Worm (Caenorhabditis elegans) whole organism, young adult: ENCODE data around the gene ZK112.4.

Source experiments
- F22D6.2 ChIP-seq: sonication (generic microtip); optimal IDR thresholded peaks from 2 replicates; lab custom pipeline; 2016; ENCODE audit warnings: mild to moderate bottlenecking, missing genetic modification characterization, missing compliant biosample characterization
- F37B4.10 ChIP-seq: fragments of 200-800 bp; sonication (Bioruptor generic); IDR thresholded peaks from 2 replicates; pipeline ENCODE4 v1.3.6; 2022; ENCODE audit warnings: missing genetic modification characterization, missing compliant biosample characterization
- F57A8.1 ChIP-seq: fragments of 200-800 bp; sonication (Bioruptor generic); optimal IDR thresholded peaks from 2 replicates; lab custom pipeline; 2018; ENCODE audit warnings: mild to moderate bottlenecking, missing genetic modification characterization, moderate library complexity, missing compliant biosample characterization
- F57C9.4 ChIP-seq: sonication (generic microtip); optimal IDR thresholded peaks from 2 replicates; lab custom pipeline; 2017; ENCODE audit warnings: mild to moderate bottlenecking, missing genetic modification characterization, missing compliant biosample characterization
- K12H6.12 ChIP-seq: fragments of 200-800 bp; sonication (Bioruptor generic); optimal IDR thresholded peaks from 2 replicates; lab custom pipeline; 2018; ENCODE audit warnings: mild to moderate bottlenecking, missing genetic modification characterization, missing compliant biosample characterization
- Y53G8AR.9 ChIP-seq: fragments of 200-800 bp; sonication (Bioruptor generic); conservative IDR thresholded peaks from 2 replicates; pipeline ENCODE4 v1.3.6; 2022; ENCODE audit warnings: missing genetic modification reagents, missing genetic modification characterization, missing compliant biosample characterization
- Y56A3A.18 ChIP-seq: fragments of 200-800 bp; sonication (Bioruptor generic); IDR thresholded peaks from 2 replicates; pipeline ENCODE4 v1.3.6; 2022; ENCODE audit warnings: missing genetic modification reagents, missing genetic modification characterization, missing compliant biosample characterization
- Y67H2A.10 ChIP-seq: fragments of 200-800 bp; sonication (Bioruptor generic); conservative IDR thresholded peaks from 2 replicates; pipeline ENCODE4 v1.3.6; 2022; ENCODE audit warnings: missing genetic modification reagents, missing genetic modification characterization, missing compliant biosample characterization
- aptf-3 ChIP-seq: fragments of 200-800 bp; sonication (Bioruptor generic); IDR thresholded peaks from 2 replicates; pipeline ENCODE4 v1.3.6; 2022; ENCODE audit warnings: missing genetic modification characterization, missing compliant biosample characterization
- attf-3 ChIP-seq: fragments of 200-800 bp; sonication (Bioruptor generic); conservative IDR thresholded peaks from 2 replicates; pipeline ENCODE4 v1.3.6; 2022; ENCODE audit warnings: missing genetic modification reagents, missing genetic modification characterization, missing compliant biosample characterization
- attf-5 ChIP-seq: fragments of 200-800 bp; sonication (Bioruptor generic); optimal IDR thresholded peaks from 2 replicates; lab custom pipeline; 2018; ENCODE audit warnings: mild to moderate bottlenecking, missing genetic modification characterization, missing compliant biosample characterization
- bed-2 ChIP-seq: fragments of 200-800 bp; sonication (Bioruptor generic); IDR thresholded peaks from 2 replicates; pipeline ENCODE4 v1.3.6; 2022; ENCODE audit warnings: missing genetic modification reagents, missing genetic modification characterization, missing compliant biosample characterization
- ccch-3 ChIP-seq: fragments of 200-800 bp; sonication (Bioruptor generic); optimal IDR thresholded peaks from 2 replicates; lab custom pipeline; 2018; ENCODE audit warnings: mild to moderate bottlenecking, missing genetic modification characterization, missing compliant biosample characterization
- cebp-1 ChIP-seq, 2 experiments: fragments of 200-800 bp in 1 of 2; sonication (Bioruptor generic) in 1 of 2; sonication (generic microtip) in 1 of 2; IDR thresholded peaks in 1 of 2; optimal IDR thresholded peaks in 1 of 2; 2 replicates each; pipeline versions ENCODE4 v1.3.6 to Lab custom; 2017 to 2022; ENCODE audit warnings: missing compliant biosample characterization in 2 of 2, missing genetic modification characterization in 2 of 2, mild to moderate bottlenecking in 1 of 2, missing genetic modification reagents in 1 of 2, moderate library complexity in 1 of 2
- ceh-27 ChIP-seq: fragments of 200-800 bp; sonication (Bioruptor generic); optimal IDR thresholded peaks from 2 replicates; lab custom pipeline; 2018; ENCODE audit warnings: mild to moderate bottlenecking, missing genetic modification characterization, moderate library complexity, missing compliant biosample characterization
- ceh-40 ChIP-seq: fragments of 200-800 bp; sonication (Bioruptor generic); IDR thresholded peaks from 2 replicates; pipeline ENCODE4 v1.3.6; 2022; ENCODE audit warnings: missing genetic modification characterization, missing compliant biosample characterization
- chd-7 ChIP-seq: sonication (generic microtip); optimal IDR thresholded peaks from 2 replicates; lab custom pipeline; 2016; ENCODE audit warnings: mild to moderate bottlenecking, missing genetic modification characterization, moderate library complexity, missing compliant biosample characterization
- dox-1 ChIP-seq: fragments of 200-800 bp; sonication (Bioruptor generic); IDR thresholded peaks from 2 replicates; pipeline ENCODE4 v1.3.6; 2022; ENCODE audit warnings: missing genetic modification reagents, missing genetic modification characterization, missing compliant biosample characterization
- dpff-1 ChIP-seq: sonication (generic microtip); optimal IDR thresholded peaks from 2 replicates; lab custom pipeline; 2017; ENCODE audit warnings: mild to moderate bottlenecking, missing genetic modification characterization, missing compliant biosample characterization
- ekl-4 ChIP-seq: fragments of 200-800 bp; sonication (Bioruptor generic); IDR thresholded peaks from 2 replicates; pipeline ENCODE4 v1.3.6; 2022; ENCODE audit warnings: missing genetic modification reagents, missing genetic modification characterization, missing compliant biosample characterization
- ets-4 ChIP-seq: fragments of 200-800 bp; sonication (Bioruptor generic); optimal IDR thresholded peaks from 2 replicates; lab custom pipeline; 2018; ENCODE audit warnings: mild to moderate bottlenecking, missing genetic modification characterization, missing compliant biosample characterization
- gei-17 ChIP-seq: fragments of 200-800 bp; sonication (Bioruptor generic); optimal IDR thresholded peaks from 2 replicates; lab custom pipeline; 2018; ENCODE audit warnings: mild to moderate bottlenecking, missing genetic modification characterization, missing compliant biosample characterization
- hlh-26 ChIP-seq: fragments of 200-800 bp; sonication (Bioruptor generic); conservative IDR thresholded peaks from 2 replicates; pipeline ENCODE4 v1.3.6; 2022; ENCODE audit warnings: missing genetic modification reagents, missing genetic modification characterization, missing compliant biosample characterization
- hmg-1.2 ChIP-seq: fragments of 200-800 bp; sonication (Bioruptor generic); IDR thresholded peaks from 2 replicates; pipeline ENCODE4 v1.3.6; 2022; ENCODE audit warnings: missing genetic modification reagents, missing genetic modification characterization, missing compliant biosample characterization
- hsf-1 ChIP-seq: fragments of 200-800 bp; sonication (Bioruptor generic); IDR thresholded peaks from 2 replicates; pipeline ENCODE4 v1.3.6; 2022; ENCODE audit warnings: missing genetic modification reagents, missing genetic modification characterization, missing compliant biosample characterization
- lag-1 ChIP-seq: fragments of 200-800 bp; sonication (Bioruptor generic); IDR thresholded peaks from 2 replicates; pipeline ENCODE4 v1.3.6; 2022; ENCODE audit warnings: missing genetic modification reagents, missing genetic modification characterization, missing compliant biosample characterization
- let-526 ChIP-seq: fragments of 200-800 bp; sonication (Bioruptor generic); IDR thresholded peaks from 2 replicates; pipeline ENCODE4 v1.3.6; 2022; ENCODE audit warnings: missing genetic modification reagents, missing genetic modification characterization, missing compliant biosample characterization
- let-607 ChIP-seq, 2 experiments: fragments of 200-800 bp in 1 of 2; sonication (Bioruptor generic) in 1 of 2; sonication (generic microtip) in 1 of 2; optimal IDR thresholded peaks; 2 replicates each; lab custom pipeline; 2016 to 2018; ENCODE audit warnings: mild to moderate bottlenecking in 2 of 2, missing compliant biosample characterization in 2 of 2, missing genetic modification characterization in 2 of 2, moderate library complexity in 2 of 2, missing genotype in 1 of 2
- lin-26 ChIP-seq: fragments of 200-800 bp; sonication (Bioruptor generic); IDR thresholded peaks from 2 replicates; pipeline ENCODE4 v1.3.6; 2022; ENCODE audit warnings: missing genetic modification reagents, missing genetic modification characterization, missing compliant biosample characterization
- lin-40 ChIP-seq: sonication (generic microtip); optimal IDR thresholded peaks from 2 replicates; lab custom pipeline; 2016; ENCODE audit warnings: missing genetic modification characterization, mild to moderate bottlenecking, missing compliant biosample characterization, missing genotype, missing genetic modification reagents
- lin-54 ChIP-seq: fragments of 200-800 bp; sonication (Bioruptor generic); optimal IDR thresholded peaks from 2 replicates; lab custom pipeline; 2018; ENCODE audit warnings: mild to moderate bottlenecking, missing genetic modification characterization, missing compliant biosample characterization
- lir-1 ChIP-seq: fragments of 200-800 bp; sonication (Bioruptor generic); conservative IDR thresholded peaks from 2 replicates; pipeline ENCODE4 v1.3.6; 2022; ENCODE audit warnings: missing genetic modification reagents, missing genetic modification characterization, missing compliant biosample characterization
- mel-28 ChIP-seq: sonication (generic microtip); optimal IDR thresholded peaks from 2 replicates; lab custom pipeline; 2016; ENCODE audit warnings: borderline replicate concordance, mild to moderate bottlenecking, missing genetic modification characterization, missing compliant biosample characterization
- nfyb-1 ChIP-seq: fragments of 200-800 bp; sonication (Bioruptor generic); IDR thresholded peaks from 2 replicates; pipeline ENCODE4 v1.3.6; 2022; ENCODE audit warnings: missing genetic modification reagents, missing genetic modification characterization, missing compliant biosample characterization
- nhr-27 ChIP-seq: fragments of 200-800 bp; sonication (Bioruptor generic); optimal IDR thresholded peaks from 2 replicates; lab custom pipeline; 2018; ENCODE audit warnings: mild to moderate bottlenecking, missing genetic modification characterization, moderate library complexity, missing compliant biosample characterization
- nhr-90 ChIP-seq: sonication (generic microtip); optimal IDR thresholded peaks from 2 replicates; lab custom pipeline; 2016; ENCODE audit warnings: missing genotype, mild to moderate bottlenecking, missing genetic modification characterization, missing compliant biosample characterization
- rpc-1 ChIP-seq, 2 experiments: fragments of 150-350 bp in 1 of 2; sonication (generic microtip) in 1 of 2; optimal IDR thresholded peaks; 2 replicates each; lab custom pipeline; 2014 to 2018; ENCODE audit warnings: missing biosample characterization in 1 of 2, missing genetic modification characterization in 1 of 2, missing genetic modification reagents in 1 of 2, missing genotype in 1 of 2
- sdz-38 ChIP-seq: sonication (generic microtip); optimal IDR thresholded peaks from 2 replicates; lab custom pipeline; 2016; ENCODE audit warnings: missing genotype, missing genetic modification characterization, missing compliant biosample characterization
- snpc-1.3 ChIP-seq: sonication (generic microtip); optimal IDR thresholded peaks from 2 replicates; lab custom pipeline; 2017; ENCODE audit warnings: missing genetic modification characterization, mild to moderate bottlenecking, missing compliant biosample characterization, antibody characterized with exemption, moderate library complexity, missing genotype, missing genetic modification reagents; ENCODE audit not compliant: insufficient read depth
- snpc-4 ChIP-seq, 5 experiments: fragments of 150-350 bp in 1 of 5; sonication (generic microtip) in 4 of 5; optimal IDR thresholded peaks; 2 replicates each; lab custom pipeline; 2014 to 2018; ENCODE audit warnings: missing genetic modification characterization in 5 of 5, missing biosample characterization in 3 of 5, antibody characterized with exemption in 2 of 5, mild to moderate bottlenecking in 2 of 5, missing compliant biosample characterization in 2 of 5, missing genotype in 2 of 5, moderate library complexity in 2 of 5, missing genetic modification reagents in 1 of 5
- tbp1 ChIP-seq: fragments of 200-800 bp; sonication (Bioruptor generic); optimal IDR thresholded peaks from 2 replicates; lab custom pipeline; 2018; ENCODE audit warnings: mild to moderate bottlenecking, missing genetic modification characterization, missing compliant biosample characterization
- tlf-1 ChIP-seq: fragments of 200-800 bp; sonication (Bioruptor generic); optimal IDR thresholded peaks from 2 replicates; lab custom pipeline; 2018; ENCODE audit warnings: mild to moderate bottlenecking, missing genetic modification characterization, missing compliant biosample characterization
- unc-62 ChIP-seq: fragments of 150-350 bp; optimal IDR thresholded peaks from 2 replicates; lab custom pipeline; 2014; ENCODE audit warnings: missing biosample characterization, missing genetic modification reagents, missing genetic modification characterization
- zim-3 ChIP-seq: sonication (generic microtip); optimal IDR thresholded peaks from 2 replicates; lab custom pipeline; 2017; ENCODE audit warnings: mild to moderate bottlenecking, missing genetic modification characterization, moderate library complexity, missing compliant biosample characterization
- ztf-18 ChIP-seq: sonication (generic microtip); optimal IDR thresholded peaks from 2 replicates; lab custom pipeline; 2016; ENCODE audit warnings: missing genotype, mild to moderate bottlenecking, missing genetic modification characterization, missing compliant biosample characterization
- ztf-22 ChIP-seq: fragments of 200-800 bp; sonication (Bioruptor generic); optimal IDR thresholded peaks from 2 replicates; lab custom pipeline; 2018; ENCODE audit warnings: mild to moderate bottlenecking, missing genetic modification characterization, moderate library complexity, missing compliant biosample characterization
- ztf-26 ChIP-seq: sonication (generic microtip); optimal IDR thresholded peaks from 2 replicates; lab custom pipeline; 2017; ENCODE audit warnings: missing genetic modification characterization, missing compliant biosample characterization

Gene ZK112.4

ce11 chrIII:7718318-7718717, 11.5 kb downstream of the ZK112.4 start:
- peak; percentile 47 for TF ChIP-seq nhr-90 (tag; lab: Kevin White, UChicago)
- TF ChIP-seq let-526 = no peak
- TF ChIP-seq Y53G8AR.9 = peak; percentile 54; the same call in 1 of the 2 replicates
- TF ChIP-seq aptf-3 (GFP tag; lab: Robert Waterston, UW) = no peak
- peak; percentile 22 for TF ChIP-seq K12H6.12 (tag; lab: Kevin White, UChicago)
- peak; percentile 47 for TF ChIP-seq ztf-18 (tag; lab: Kevin White, UChicago)
- peak; percentile 78 to 85 for TF ChIP-seq let-607 (tag; optimal IDR thresholded peaks at IDR 0.05; lab: Kevin White, UChicago)
- TF ChIP-seq F57C9.4 (tag; lab: Kevin White, UChicago) = no peak
- TF ChIP-seq hmg-1.2 (GFP tag; lab: Robert Waterston, UW) = peak; percentile 62; the same call in 1 of the 2 replicates
- TF ChIP-seq F22D6.2 (tag; lab: Kevin White, UChicago) = peak; percentile 67
- TF ChIP-seq chd-7 (tag; lab: Kevin White, UChicago) = peak; percentile 13
- TF ChIP-seq lag-1 (GFP tag; lab: Robert Waterston, UW) = no peak
- peak; percentile 59 for TF ChIP-seq lin-40 (tag; lab: Kevin White, UChicago)
- no peak for TF ChIP-seq F37B4.10 (GFP tag; lab: Robert Waterston, UW)
- TF ChIP-seq snpc-4 (GFP tag; optimal IDR thresholded peaks at IDR 0.05; lab: Kevin White, UChicago) = no peak
- peak in 2 of 4 experiments; percentile 7 to 68 for TF ChIP-seq snpc-4 (tag; optimal IDR thresholded peaks at IDR 0.05; lab: Kevin White, UChicago)
- no peak for TF ChIP-seq zim-3
- peak; percentile 42; the same call in 1 of the 2 replicates for TF ChIP-seq cebp-1 (GFP tag; IDR thresholded peaks at IDR 0.05; lab: Robert Waterston, UW)
- TF ChIP-seq cebp-1 (tag; optimal IDR thresholded peaks at IDR 0.05; lab: Kevin White, UChicago) = peak; percentile 86
- TF ChIP-seq ztf-22 (GFP tag; lab: Kevin White, UChicago) = no peak
- TF ChIP-seq hlh-26 = no peak
- no peak for TF ChIP-seq ccch-3 (GFP tag; lab: Kevin White, UChicago)
- TF ChIP-seq snpc-1.3 (tag; lab: Kevin White, UChicago) = no peak
- no peak for TF ChIP-seq dpff-1 (tag; lab: Kevin White, UChicago)
- TF ChIP-seq nfyb-1 (GFP tag; lab: Robert Waterston, UW) = peak; percentile 33; the same call in 1 of the 2 replicates
- no peak for TF ChIP-seq nhr-27 (tag; lab: Kevin White, UChicago)
- TF ChIP-seq Y56A3A.18 (GFP tag; lab: Robert Waterston, UW) = no peak
- TF ChIP-seq dox-1 (GFP tag; lab: Robert Waterston, UW) = peak; percentile 82
- no peak for TF ChIP-seq ceh-40 (GFP tag; lab: Robert Waterston, UW)
- peak; percentile 3 for TF ChIP-seq tlf-1 (GFP tag; lab: Kevin White, UChicago)
- no peak for TF ChIP-seq bed-2
- no peak for TF ChIP-seq ceh-27 (GFP tag; lab: Kevin White, UChicago)
- peak; percentile 48; the same call in 1 of the 2 replicates for TF ChIP-seq ekl-4 (GFP tag; lab: Robert Waterston, UW)
- no peak for TF ChIP-seq mel-28
- no peak for TF ChIP-seq lir-1 (GFP tag; lab: Robert Waterston, UW)
- TF ChIP-seq hsf-1 = no peak
- TF ChIP-seq attf-5 (GFP tag; lab: Kevin White, UChicago) = peak; percentile 86
- no peak for TF ChIP-seq sdz-38 (tag; lab: Kevin White, UChicago)
- TF ChIP-seq attf-3 = no peak
- peak; percentile 34 for TF ChIP-seq ets-4 (GFP tag; lab: Kevin White, UChicago)
- TF ChIP-seq lin-54 (GFP tag; lab: Kevin White, UChicago) = peak; percentile 45
- TF ChIP-seq unc-62 (GFP tag; lab: Kevin White, UChicago) = no peak
- TF ChIP-seq rpc-1 (optimal IDR thresholded peaks at IDR 0.05; lab: Kevin White, UChicago) = no peak
- no peak for TF ChIP-seq rpc-1 (tag; optimal IDR thresholded peaks at IDR 0.05; lab: Kevin White, UChicago)
- peak; percentile 48 for TF ChIP-seq ztf-26
- no peak for TF ChIP-seq F57A8.1 (GFP tag; lab: Kevin White, UChicago)
- no peak for TF ChIP-seq Y67H2A.10 (GFP tag; lab: Robert Waterston, UW)
- TF ChIP-seq tbp1 (GFP tag; lab: Kevin White, UChicago) = peak; percentile 38
- TF ChIP-seq gei-17 (GFP tag; lab: Kevin White, UChicago) = no peak
- 0 out of 2 replicates have a peak, but pooled peaks have one; percentile 45 for TF ChIP-seq lin-26 (GFP tag; lab: Robert Waterston, UW)
